Worm (Caenorhabditis elegans) whole organism, L4 larva: ENCODE measurements around the gene C37E2.2.
A peak's percentile ranks its signal among the peaks of the same experiment; 100 is the strongest.

Source experiments
- F26F4.8 ChIP-seq: fragments of 200-800 bp; sonication (Bioruptor generic); conservative IDR thresholded peaks from 2 replicates; pipeline ENCODE4 v1.3.6; 2022; ENCODE audit warnings: missing genetic modification characterization, missing compliant biosample characterization
- F37D6.2 ChIP-seq: sonication (generic microtip); optimal IDR thresholded peaks from 2 replicates; lab custom pipeline; 2016; ENCODE audit warnings: mild to moderate bottlenecking, missing genetic modification characterization, missing compliant biosample characterization
- F44E2.7 ChIP-seq: fragments of 200-800 bp; sonication (Bioruptor generic); IDR thresholded peaks from 2 replicates; pipeline ENCODE4 v2.1.2; 2022; ENCODE audit warnings: missing genetic modification characterization, missing compliant biosample characterization
- R02D3.7 ChIP-seq: fragments of 150-350 bp; sonication (generic microtip); optimal IDR thresholded peaks from 3 replicates; lab custom pipeline; 2014; ENCODE audit warnings: missing biosample characterization, missing genetic modification characterization
- T20F7.1 ChIP-seq: fragments of 200-800 bp; sonication (Bioruptor generic); optimal IDR thresholded peaks from 2 replicates; lab custom pipeline; 2018; ENCODE audit warnings: mild to moderate bottlenecking, missing genetic modification characterization, missing compliant biosample characterization
- T26A8.4 ChIP-seq: fragments of 200-800 bp; sonication (Bioruptor generic); IDR thresholded peaks from 2 replicates; pipeline ENCODE4 v1.3.6; 2022; ENCODE audit warnings: missing genetic modification characterization, missing compliant biosample characterization
- Y5F2A.4 ChIP-seq: fragments of 200-800 bp; sonication (Bioruptor generic); optimal IDR thresholded peaks from 2 replicates; lab custom pipeline; 2018; ENCODE audit warnings: mild to moderate bottlenecking, missing genetic modification characterization, missing compliant biosample characterization
- Y75B8A.6 ChIP-seq: fragments of 200-800 bp; sonication (Bioruptor generic); IDR thresholded peaks from 2 replicates; pipeline ENCODE4 v1.3.6; 2022; ENCODE audit warnings: missing genetic modification reagents, missing genetic modification characterization, missing compliant biosample characterization
- ZK337.2 ChIP-seq: fragments of 200-800 bp; sonication (Bioruptor generic); IDR thresholded peaks from 2 replicates; pipeline ENCODE4 v1.3.6; 2022; ENCODE audit warnings: missing genetic modification reagents, missing genetic modification characterization, missing compliant biosample characterization
- ZK546.5 ChIP-seq, 2 experiments: sonication (generic microtip); optimal IDR thresholded peaks; 2 replicates each; lab custom pipeline; 2017; ENCODE audit warnings: missing biosample characterization in 2 of 2, missing genetic modification characterization in 2 of 2
- aly-2 ChIP-seq: sonication (generic microtip); optimal IDR thresholded peaks from 2 replicates; lab custom pipeline; 2018; ENCODE audit warnings: missing biosample characterization, missing genetic modification characterization
- ceh-20 ChIP-seq: fragments of 200-800 bp; sonication (Bioruptor generic); IDR thresholded peaks from 2 replicates; pipeline ENCODE4 v1.3.6; 2022; ENCODE audit warnings: missing genetic modification reagents, missing genetic modification characterization, missing compliant biosample characterization
- ceh-28 ChIP-seq: fragments of 150-350 bp; optimal IDR thresholded peaks from 2 replicates; lab custom pipeline; 2014; ENCODE audit warnings: missing biosample characterization, missing genetic modification reagents, missing genetic modification characterization
- ceh-32 ChIP-seq: sonication (generic microtip); optimal IDR thresholded peaks from 2 replicates; lab custom pipeline; 2016; ENCODE audit warnings: mild to moderate bottlenecking, missing genetic modification characterization, missing compliant biosample characterization; ENCODE audit not compliant: poor library complexity
- ceh-44 ChIP-seq: fragments of 200-800 bp; sonication (Bioruptor generic); IDR thresholded peaks from 2 replicates; pipeline ENCODE4 v1.3.6; 2022; ENCODE audit warnings: missing genetic modification reagents, missing genetic modification characterization, missing compliant biosample characterization
- ces-1 ChIP-seq: fragments of 150-350 bp; sonication (generic microtip); optimal IDR thresholded peaks from 4 replicates; lab custom pipeline; 2014; ENCODE audit warnings: missing biosample characterization, missing genetic modification reagents, missing genetic modification characterization
- dmd-8 ChIP-seq: fragments of 200-800 bp; sonication (Bioruptor generic); IDR thresholded peaks from 2 replicates; pipeline ENCODE4 v1.3.6; 2022; ENCODE audit warnings: missing genetic modification characterization, missing compliant biosample characterization
- dmd-9 ChIP-seq: fragments of 200-800 bp; sonication (Bioruptor generic); IDR thresholded peaks from 2 replicates; pipeline ENCODE4 v1.3.6; 2022; ENCODE audit warnings: missing genetic modification reagents, missing genetic modification characterization, missing compliant biosample characterization
- egl-27 ChIP-seq: sonication (generic microtip); optimal IDR thresholded peaks from 3 replicates; lab custom pipeline; 2017; ENCODE audit warnings: missing biosample characterization, missing genetic modification reagents, missing genetic modification characterization
- egl-43 ChIP-seq: fragments of 200-800 bp; sonication (Bioruptor generic); IDR thresholded peaks from 2 replicates; pipeline ENCODE4 v1.3.6; 2022; ENCODE audit warnings: missing genetic modification reagents, missing genetic modification characterization, missing compliant biosample characterization
- fkh-10 ChIP-seq: fragments of 150-350 bp; optimal IDR thresholded peaks from 2 replicates; lab custom pipeline; 2014; ENCODE audit warnings: missing biosample characterization, missing genetic modification reagents, missing genetic modification characterization
- gei-8 ChIP-seq: fragments of 200-800 bp; sonication (Bioruptor generic); optimal IDR thresholded peaks from 2 replicates; lab custom pipeline; 2018; ENCODE audit warnings: mild to moderate bottlenecking, missing genetic modification characterization, missing compliant biosample characterization
- hif-1 ChIP-seq, 2 experiments: sonication (generic microtip); optimal IDR thresholded peaks; 2 replicates each; lab custom pipeline; 2016 to 2017; ENCODE audit warnings: missing compliant biosample characterization in 2 of 2, missing genetic modification characterization in 2 of 2, missing genetic modification reagents in 2 of 2, missing genotype in 2 of 2, mild to moderate bottlenecking in 1 of 2
- hlh-30 ChIP-seq: sonication (generic microtip); optimal IDR thresholded peaks from 2 replicates; lab custom pipeline; 2017; ENCODE audit warnings: antibody characterized with exemption, mild to moderate bottlenecking, missing genetic modification characterization, missing compliant biosample characterization; ENCODE audit not compliant: insufficient read depth
- jun-1 ChIP-seq: fragments of 150-350 bp; optimal IDR thresholded peaks from 2 replicates; lab custom pipeline; 2014; ENCODE audit warnings: missing biosample characterization, missing genetic modification reagents, missing genetic modification characterization
- lim-7 ChIP-seq: fragments of 200-800 bp; sonication (Bioruptor generic); IDR thresholded peaks from 2 replicates; pipeline ENCODE4 v1.3.6; 2022; ENCODE audit warnings: missing genetic modification characterization, missing compliant biosample characterization
- lin-13 ChIP-seq: fragments of 150-350 bp; optimal IDR thresholded peaks from 2 replicates; lab custom pipeline; 2014; ENCODE audit warnings: missing biosample characterization, missing genetic modification reagents, missing genetic modification characterization
- lin-29 ChIP-seq: fragments of 200-800 bp; sonication (Bioruptor generic); IDR thresholded peaks from 2 replicates; pipeline ENCODE4 v1.3.6; 2022; ENCODE audit warnings: missing genetic modification reagents, missing genetic modification characterization, missing compliant biosample characterization
- lin-38 ChIP-seq: fragments of 200-800 bp; sonication (Bioruptor generic); IDR thresholded peaks from 2 replicates; pipeline ENCODE4 v1.3.6; 2022; ENCODE audit warnings: missing genetic modification reagents, missing genetic modification characterization, missing compliant biosample characterization
- lir-3 ChIP-seq: sonication (generic microtip); optimal IDR thresholded peaks from 2 replicates; lab custom pipeline; 2016; ENCODE audit warnings: mild to moderate bottlenecking, missing genetic modification characterization, missing compliant biosample characterization
- lsy-2 ChIP-seq, 2 experiments: fragments of 150-350 bp in 1 of 2; sonication (generic microtip) in 1 of 2; optimal IDR thresholded peaks; 2 replicates each; lab custom pipeline; 2014 to 2017; ENCODE audit warnings: missing biosample characterization in 2 of 2, missing genetic modification characterization in 2 of 2
- mdl-1 ChIP-seq, 2 experiments: fragments of 150-350 bp in 1 of 2; sonication (generic microtip) in 1 of 2; optimal IDR thresholded peaks; 2 replicates each; lab custom pipeline; 2014 to 2017; ENCODE audit warnings: missing biosample characterization in 2 of 2, missing genetic modification characterization in 2 of 2
- mep-1 ChIP-seq: fragments of 150-350 bp; sonication (generic microtip); optimal IDR thresholded peaks from 3 replicates; lab custom pipeline; 2014; ENCODE audit warnings: missing biosample characterization, missing genetic modification characterization
- mes-2 ChIP-seq: sonication (generic microtip); optimal IDR thresholded peaks from 2 replicates; lab custom pipeline; 2016; ENCODE audit warnings: missing genotype, mild to moderate bottlenecking, missing genetic modification characterization, missing compliant biosample characterization; ENCODE audit not compliant: poor library complexity, severe bottlenecking
- mxl-2 ChIP-seq: fragments of 200-800 bp; sonication (Bioruptor generic); conservative IDR thresholded peaks from 2 replicates; pipeline ENCODE4 v1.3.6; 2022; ENCODE audit warnings: missing genetic modification reagents, missing genetic modification characterization, missing compliant biosample characterization
- nhr-41 ChIP-seq: fragments of 200-800 bp; sonication (Bioruptor generic); IDR thresholded peaks from 2 replicates; pipeline ENCODE4 v1.3.6; 2022; ENCODE audit warnings: missing genetic modification reagents, missing genetic modification characterization, missing compliant biosample characterization
- nhr-48 ChIP-seq: sonication (generic microtip); optimal IDR thresholded peaks from 2 replicates; lab custom pipeline; 2016; ENCODE audit warnings: mild to moderate bottlenecking, missing genetic modification characterization, missing compliant biosample characterization
- nhr-77 ChIP-seq: fragments of 150-350 bp; optimal IDR thresholded peaks from 2 replicates; lab custom pipeline; 2014; ENCODE audit warnings: missing biosample characterization, missing genetic modification characterization
- pha-4 ChIP-seq, 2 experiments: fragments of 150-350 bp in 1 of 2; fragments of 200-800 bp in 1 of 2; sonication (Bioruptor generic) in 1 of 2; IDR thresholded peaks in 1 of 2; optimal IDR thresholded peaks in 1 of 2; 2 replicates each; pipeline versions ENCODE4 v1.3.6 to Lab custom; 2014 to 2022; ENCODE audit warnings: missing genetic modification characterization in 2 of 2, missing genetic modification reagents in 2 of 2, missing biosample characterization in 1 of 2, missing compliant biosample characterization in 1 of 2
- php-3 ChIP-seq: fragments of 200-800 bp; sonication (Bioruptor generic); IDR thresholded peaks from 2 replicates; pipeline ENCODE4 v1.3.6; 2022; ENCODE audit warnings: missing genetic modification reagents, missing genetic modification characterization, missing compliant biosample characterization
- pqm-1 ChIP-seq: sonication (generic microtip); optimal IDR thresholded peaks from 2 replicates; lab custom pipeline; 2017; ENCODE audit warnings: missing biosample characterization, missing genetic modification characterization
- saeg-2 ChIP-seq: fragments of 200-800 bp; sonication (Bioruptor generic); IDR thresholded peaks from 2 replicates; pipeline ENCODE4 v1.3.6; 2022; ENCODE audit warnings: missing genetic modification reagents, missing genetic modification characterization, missing compliant biosample characterization
- sdz-12 ChIP-seq: fragments of 200-800 bp; sonication (Bioruptor generic); optimal IDR thresholded peaks from 2 replicates; lab custom pipeline; 2018; ENCODE audit warnings: mild to moderate bottlenecking, missing genetic modification characterization, missing compliant biosample characterization
- set-16 ChIP-seq: fragments of 200-800 bp; sonication (Bioruptor generic); IDR thresholded peaks from 2 replicates; pipeline ENCODE4 v1.3.6; 2022; ENCODE audit warnings: missing genetic modification reagents, missing genetic modification characterization, missing compliant biosample characterization
- snpc-4 ChIP-seq: fragments of 150-350 bp; optimal IDR thresholded peaks from 2 replicates; lab custom pipeline; 2014; ENCODE audit warnings: missing biosample characterization, missing genetic modification characterization
- tra-1 ChIP-seq: fragments of 200-800 bp; sonication (Bioruptor generic); IDR thresholded peaks from 2 replicates; pipeline ENCODE4 v1.3.6; 2022; ENCODE audit warnings: missing genetic modification reagents, missing genetic modification characterization, missing compliant biosample characterization
- unc-62 ChIP-seq, 3 experiments: fragments of 150-350 bp in 1 of 3; sonication (generic microtip); optimal IDR thresholded peaks in 2 of 3; peaks in 1 of 3; 1 replicate in 1 of 3; 2 replicates in 2 of 3; lab custom pipeline; 2014 to 2017; ENCODE audit warnings: missing biosample characterization in 3 of 3, missing genetic modification characterization in 3 of 3, missing genetic modification reagents in 3 of 3, missing genotype in 1 of 3
- vab-7 ChIP-seq: fragments of 200-800 bp; sonication (Bioruptor generic); IDR thresholded peaks from 2 replicates; pipeline ENCODE4 v1.3.6; 2022; ENCODE audit warnings: missing genetic modification reagents, missing genetic modification characterization, missing compliant biosample characterization
- zag-1 ChIP-seq: fragments of 150-350 bp; optimal IDR thresholded peaks from 2 replicates; lab custom pipeline; 2014; ENCODE audit warnings: missing biosample characterization, missing genetic modification characterization

C37E2.2 gene

ce11 chrX:14169569-14170031, 6.2 kb upstream of the C37E2.2 start, which contains the start of gene sym-4 (continued):
- peak in 1 of 2 experiments; percentile 74 for TF ChIP-seq hif-1 (tag; optimal IDR thresholded peaks at IDR 0.05; lab: Kevin White, UChicago)
- no peak for TF ChIP-seq zag-1 (tag; lab: Kevin White, UChicago)
- no peak for TF ChIP-seq ceh-32 (tag; lab: Kevin White, UChicago)
- TF ChIP-seq php-3 (GFP tag; lab: Robert Waterston, UW): peak; percentile 49; the same call in 1 of the 2 replicates
- peak; percentile 87 for TF ChIP-seq jun-1 (tag; lab: Kevin White, UChicago)
- TF ChIP-seq lim-7 (GFP tag; lab: Robert Waterston, UW): 0 out of 2 replicates have a peak, but pooled peaks have one; percentile 43
- no peak for TF ChIP-seq F44E2.7 (GFP tag; lab: Robert Waterston, UW)
- no peak for TF ChIP-seq egl-27 (tag; lab: Kevin White, UChicago)
- TF ChIP-seq nhr-48: peak; percentile 85
- TF ChIP-seq vab-7: peak; percentile 40; the same call in 1 of the 2 replicates
- no peak for TF ChIP-seq snpc-4 (tag; lab: Kevin White, UChicago)
- peak; percentile 97 for TF ChIP-seq lin-38 (GFP tag; lab: Robert Waterston, UW)
- peak; percentile 86 for TF ChIP-seq T20F7.1 (GFP tag; lab: Kevin White, UChicago)
- TF ChIP-seq hlh-30 (tag; lab: Kevin White, UChicago): peak; percentile 94
- peak; percentile 95 for TF ChIP-seq lin-13 (GFP tag; lab: Kevin White, UChicago)
- no peak for TF ChIP-seq Y5F2A.4 (GFP tag; lab: Kevin White, UChicago)
- no peak for TF ChIP-seq unc-62 (GFP tag; optimal IDR thresholded peaks at IDR 0.05 in 1 of 2; lab: Kevin White, UChicago)
- TF ChIP-seq unc-62 (tag; optimal IDR thresholded peaks at IDR 0.05; lab: Kevin White, UChicago): no peak
- no peak for TF ChIP-seq ces-1
- peak; percentile 71 for TF ChIP-seq egl-43 (GFP tag; lab: Robert Waterston, UW)
- peak; percentile 80 for TF ChIP-seq tra-1 (GFP tag; lab: Robert Waterston, UW)
- TF ChIP-seq gei-8 (GFP tag; lab: Kevin White, UChicago): no peak
- TF ChIP-seq nhr-41 (GFP tag; lab: Robert Waterston, UW): peak; percentile 46; the same call in 1 of the 2 replicates
- no peak for TF ChIP-seq dmd-8 (GFP tag; lab: Robert Waterston, UW)
- TF ChIP-seq nhr-77 (tag; lab: Kevin White, UChicago): peak; percentile 97
- TF ChIP-seq Y75B8A.6: no peak
- TF ChIP-seq ZK337.2: no peak
- TF ChIP-seq ZK546.5 (tag; optimal IDR thresholded peaks at IDR 0.05; lab: Kevin White, UChicago): peak in 1 of 2 experiments; percentile 27
- TF ChIP-seq ceh-28 (tag; lab: Kevin White, UChicago): peak; percentile 65
- TF ChIP-seq lsy-2 (tag; optimal IDR thresholded peaks at IDR 0.05; lab: Kevin White, UChicago): peak; percentile 76 to 91
- TF ChIP-seq T26A8.4 (GFP tag; lab: Robert Waterston, UW): peak; percentile 88
- TF ChIP-seq pqm-1 (tag; lab: Kevin White, UChicago): peak; percentile 89
- peak; percentile 82 for TF ChIP-seq mes-2 (tag; lab: Kevin White, UChicago)
- TF ChIP-seq mep-1 (tag; lab: Kevin White, UChicago): peak; percentile 98
- TF ChIP-seq saeg-2 (GFP tag; lab: Robert Waterston, UW): no peak
- TF ChIP-seq ceh-20 (GFP tag; lab: Robert Waterston, UW): peak; percentile 90
- no peak for TF ChIP-seq R02D3.7 (tag; lab: Kevin White, UChicago)
- TF ChIP-seq fkh-10: peak; percentile 35
- TF ChIP-seq ceh-44 (GFP tag; lab: Robert Waterston, UW): no peak
- no peak for TF ChIP-seq dmd-9
- no peak for TF ChIP-seq aly-2 (tag; lab: Kevin White, UChicago)
- TF ChIP-seq mdl-1 (tag; optimal IDR thresholded peaks at IDR 0.05; lab: Kevin White, UChicago): peak; percentile 81 to 98
- peak; percentile 25; the same call in 1 of the 2 replicates for TF ChIP-seq pha-4 (GFP tag; IDR thresholded peaks at IDR 0.05; lab: Robert Waterston, UW)
- TF ChIP-seq pha-4 (tag; optimal IDR thresholded peaks at IDR 0.05; lab: Kevin White, UChicago): peak; percentile 35
- TF ChIP-seq F37D6.2 (tag; lab: Kevin White, UChicago): peak; percentile 41
- peak; percentile 41; the same call in 1 of the 2 replicates for TF ChIP-seq set-16
- no peak for TF ChIP-seq lin-29 (GFP tag; lab: Robert Waterston, UW)
- TF ChIP-seq F26F4.8 (GFP tag; lab: Robert Waterston, UW): no peak
- TF ChIP-seq sdz-12 (GFP tag; lab: Kevin White, UChicago): no peak
- TF ChIP-seq mxl-2 (GFP tag; lab: Robert Waterston, UW): no peak
- no peak for TF ChIP-seq lir-3
